Worm (Caenorhabditis elegans): ENCODE results near the gene C05C10.3.

C05C10.3 gene

ce11 chrII:9935664-9936063, 1.0 kb downstream of the C05C10.3 start:
- TF ChIP-seq tbx-8 (GFP tag; optimal IDR thresholded peaks at IDR 0.05), result no peak
- TF ChIP-seq M03D4.4 (tag; optimal IDR thresholded peaks at IDR 0.05), result no peak
- no peak for TF ChIP-seq zip-8 (tag; optimal IDR thresholded peaks at IDR 0.05)
- TF ChIP-seq elt-1 (tag; optimal IDR thresholded peaks at IDR 0.05; ENCODE audit: borderline replicate concordance, insufficient read depth), result no peak
- TF ChIP-seq mls-2 (tag; optimal IDR thresholded peaks at IDR 0.05), result no peak
- no peak for TF ChIP-seq flh-1 (GFP tag; optimal IDR thresholded peaks at IDR 0.05)
- TF ChIP-seq nhr-76 (tag; optimal IDR thresholded peaks at IDR 0.05), result no peak
- TF ChIP-seq elt-3 (tag; optimal IDR thresholded peaks at IDR 0.05), result no peak
- TF ChIP-seq nhr-28 (tag; optimal IDR thresholded peaks at IDR 0.05), result no peak
- TF ChIP-seq sem-2 (GFP tag; optimal IDR thresholded peaks at IDR 0.05), result no peak
- no peak for TF ChIP-seq lsy-2 (tag; optimal IDR thresholded peaks at IDR 0.05)
- no peak for TF ChIP-seq ztf-11 (tag; optimal IDR thresholded peaks at IDR 0.05)

- TF ChIP-seq sptf-1 (tag; optimal IDR thresholded peaks at IDR 0.05) (no peak), zip-8 (tag; optimal IDR thresholded peaks at IDR 0.05) (no peak), flh-1 (GFP tag; optimal IDR thresholded peaks at IDR 0.05) (no peak), nhr-2 (tag; optimal IDR thresholded peaks at IDR 0.05) (no peak), hlh-1 (tag; optimal IDR thresholded peaks at IDR 0.05) (no peak), lin-32 (GFP tag; optimal IDR thresholded peaks at IDR 0.05) (no peak), lsy-2 (tag; optimal IDR thresholded peaks at IDR 0.05) (no peak), M03D4.4 (tag; optimal IDR thresholded peaks at IDR 0.05) (no peak), lin-13 (tag; optimal IDR thresholded peaks at IDR 0.05) (no peak), unc-120 (tag; optimal IDR thresholded peaks at IDR 0.05; ENCODE audit: poor library complexity, severe bottlenecking) (no peak), unc-39 (tag; optimal IDR thresholded peaks at IDR 0.05) (no peak), tbx-8 (GFP tag; optimal IDR thresholded peaks at IDR 0.05) (no peak), mls-2 (tag; optimal IDR thresholded peaks at IDR 0.05) (no peak), elt-1 (tag; optimal IDR thresholded peaks at IDR 0.05; ENCODE audit: borderline replicate concordance, insufficient read depth) (no peak), sem-2 (GFP tag; optimal IDR thresholded peaks at IDR 0.05) (no peak), ceh-83 (GFP tag; optimal IDR thresholded peaks at IDR 0.05) (no peak)
Measured at ce11 chrII:9935044-9935599, 1.6 kb downstream of the C05C10.3 start.

ce11 chrII:9934570-9934969, 2.1 kb downstream of the C05C10.3 start:
- TF ChIP-seq unc-39 (tag; optimal IDR thresholded peaks at IDR 0.05), result no peak
- TF ChIP-seq ces-1 (GFP tag; optimal IDR thresholded peaks at IDR 0.05), result no peak
- no peak for TF ChIP-seq sem-2 (GFP tag; optimal IDR thresholded peaks at IDR 0.05)

- TF ChIP-seq ceh-83 (GFP tag; optimal IDR thresholded peaks at IDR 0.05) (no peak), lsy-2 (tag; optimal IDR thresholded peaks at IDR 0.05) (no peak), mep-1 (tag; optimal IDR thresholded peaks at IDR 0.05) (no peak), zip-8 (tag; optimal IDR thresholded peaks at IDR 0.05) (no peak), unc-39 (tag; optimal IDR thresholded peaks at IDR 0.05) (no peak), sptf-1 (tag; optimal IDR thresholded peaks at IDR 0.05) (no peak), blmp-1 (tag; optimal IDR thresholded peaks at IDR 0.05) (no peak), nhr-237 (tag; optimal IDR thresholded peaks at IDR 0.05) (no peak), pha-4 (tag; optimal IDR thresholded peaks at IDR 0.05) (no peak), sem-2 (GFP tag; optimal IDR thresholded peaks at IDR 0.05) (no peak), nhr-2 (tag; optimal IDR thresholded peaks at IDR 0.05) (no peak), snpc-4 (tag; optimal IDR thresholded peaks at IDR 0.05) (no peak), mab-5 (tag; optimal IDR thresholded peaks at IDR 0.05) (no peak), drap-1 (GFP tag; optimal IDR thresholded peaks at IDR 0.05) (no peak), ham-2 (GFP tag; optimal IDR thresholded peaks at IDR 0.05) (no peak), lin-13 (tag; optimal IDR thresholded peaks at IDR 0.05) (no peak), lin-32 (GFP tag; optimal IDR thresholded peaks at IDR 0.05) (no peak)
Measured at ce11 chrII:9933947-9934383, 2.7 kb downstream of the C05C10.3 start.

ce11 chrII:9931476-9931875, 5.2 kb downstream of the C05C10.3 start, which contains the start of gene pho-11:
Gene pho-11 (plus strand): TSS chrII:9931849.
- no peak for TF ChIP-seq mls-2 (tag; optimal IDR thresholded peaks at IDR 0.05)
- no peak for TF ChIP-seq sptf-1 (tag; optimal IDR thresholded peaks at IDR 0.05)
- no peak for TF ChIP-seq ceh-43 (GFP tag; optimal IDR thresholded peaks at IDR 0.05)
- TF ChIP-seq tbx-8 (GFP tag; optimal IDR thresholded peaks at IDR 0.05), result no peak
- TF ChIP-seq lin-32 (GFP tag; optimal IDR thresholded peaks at IDR 0.05), result no peak
- no peak for TF ChIP-seq elt-3 (tag; optimal IDR thresholded peaks at IDR 0.05)
- no peak for TF ChIP-seq lin-13 (tag; optimal IDR thresholded peaks at IDR 0.05)
- TF ChIP-seq ceh-83 (GFP tag; optimal IDR thresholded peaks at IDR 0.05), result no peak
- TF ChIP-seq hlh-1 (tag; optimal IDR thresholded peaks at IDR 0.05), result no peak

Measured in whole organism, mixed stage, embryonic.